Fruit fly (Drosophila melanogaster) Kc167 (cell line): Measurements from ENCODE around the gene CG2680.

Experiments used
- Myc ChIP-seq: fragments of >200 bp; optimal IDR thresholded peaks from 2 replicates; lab custom pipeline; 2017; ENCODE audit warnings: missing external identifiers
- Sin3A ChIP-seq: fragments of >200 bp; optimal IDR thresholded peaks from 2 replicates; lab custom pipeline; 2018; ENCODE audit warnings: missing external identifiers
- h ChIP-seq: fragments of >200 bp; optimal IDR thresholded peaks from 3 replicates; lab custom pipeline; 2018; ENCODE audit warnings: missing external identifiers
- insv ChIP-seq: fragments of >200 bp; optimal IDR thresholded peaks from 3 replicates; lab custom pipeline; 2018; ENCODE audit warnings: missing external identifiers
- psq ChIP-seq: fragments of >200 bp; optimal IDR thresholded peaks from 2 replicates; lab custom pipeline; 2017; ENCODE audit warnings: missing external identifiers
- ttk ChIP-seq: sonication (Bioruptor generic); optimal IDR thresholded peaks from 2 replicates; lab custom pipeline; 2017; ENCODE audit warnings: missing external identifiers

CG2680 gene

DNA sequence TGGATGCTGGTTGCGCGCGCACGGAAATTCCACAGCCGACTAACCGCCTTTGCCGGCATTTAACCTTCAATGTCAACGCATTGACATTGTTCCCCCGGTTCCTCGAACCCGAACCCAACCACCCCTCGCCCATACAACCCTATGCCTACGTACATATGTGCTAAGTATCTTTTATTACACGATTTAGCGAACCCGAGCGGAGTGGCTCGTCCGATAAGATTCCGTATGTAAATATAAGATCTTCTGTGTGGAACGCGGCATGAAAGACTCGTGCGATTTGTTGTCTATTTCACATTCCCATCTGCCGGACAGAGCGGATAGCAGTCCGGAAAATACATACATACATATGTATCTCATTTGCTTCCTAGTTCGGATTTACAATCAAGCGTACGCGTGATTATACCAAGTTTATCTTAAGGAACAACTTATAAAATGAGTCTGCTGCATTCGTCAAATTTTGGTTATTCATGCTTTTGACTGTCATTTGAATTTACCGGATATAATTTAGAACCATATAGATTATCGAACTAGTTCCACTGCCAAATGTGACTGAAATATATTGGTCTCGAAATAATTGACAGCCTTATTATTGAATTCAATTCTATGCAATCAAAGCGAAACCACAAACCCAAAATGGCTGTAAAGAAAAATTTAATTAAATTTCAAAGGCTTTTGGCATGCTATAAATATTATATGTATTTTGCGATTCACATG lies at the start of gene CG2680:
CG2680 (minus strand) TSS at position 51 of the 714 bp plus-strand sequence.
- TF ChIP-seq h (lab: Kevin White, UChicago) = no peak
- TF ChIP-seq psq (lab: Kevin White, UChicago) = no peak
- no peak for TF ChIP-seq ttk (lab: Kevin White, UChicago)
- TF ChIP-seq Sin3A = no peak
- TF ChIP-seq Myc (lab: Kevin White, UChicago) = no peak
- no peak for TF ChIP-seq insv

dm6 chrX:2749693-2750092 lies 42.5 kb upstream of the CG2680 start:
- TF ChIP-seq Sin3A = no peak
- no peak for TF ChIP-seq psq (lab: Kevin White, UChicago)
- no peak for TF ChIP-seq Myc (lab: Kevin White, UChicago)
- no peak for TF ChIP-seq h (lab: Kevin White, UChicago)
- no peak for TF ChIP-seq ttk (lab: Kevin White, UChicago)
- no peak for TF ChIP-seq insv

DNA sequence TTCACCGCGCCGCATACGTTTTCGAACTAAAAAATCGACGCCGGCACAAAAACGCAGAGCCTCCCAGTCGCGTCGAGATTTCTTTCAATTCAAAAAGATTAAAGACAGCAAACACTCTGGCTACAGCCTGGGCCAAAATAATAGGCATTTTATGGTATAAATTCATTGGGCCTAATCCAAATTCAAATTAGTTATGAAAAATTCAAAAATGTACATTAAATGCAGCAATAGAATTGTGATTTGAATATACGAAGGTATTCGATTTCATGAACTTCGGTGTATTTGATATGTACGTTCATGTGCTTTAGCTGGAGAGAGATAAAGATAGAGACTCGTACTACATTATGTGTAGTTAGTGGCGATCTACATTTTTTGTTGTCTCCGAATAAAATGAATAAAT lies 36.8 kb upstream of the CG2680 start, which contains the start of gene Syx4:
Syx4 (minus strand) TSS at position 35 of the 400 bp plus-strand sequence.
- no peak for TF ChIP-seq psq (lab: Kevin White, UChicago)
- no peak for TF ChIP-seq Sin3A
- TF ChIP-seq ttk (lab: Kevin White, UChicago) = no peak
- no peak for TF ChIP-seq h (lab: Kevin White, UChicago)
- TF ChIP-seq insv = no peak
- no peak for TF ChIP-seq Myc (lab: Kevin White, UChicago)

dm6 chrX:2743601-2744000 lies 36.4 kb upstream of the CG2680 start:
- TF ChIP-seq ttk (lab: Kevin White, UChicago) (no peak), psq (lab: Kevin White, UChicago) (no peak), Myc (lab: Kevin White, UChicago) (no peak), Sin3A (no peak), h (lab: Kevin White, UChicago) (no peak), insv (no peak)

dm6 chrX:2743020-2743419 lies 35.8 kb upstream of the CG2680 start:
- no peak for TF ChIP-seq Myc (lab: Kevin White, UChicago)
- TF ChIP-seq insv = no peak
- TF ChIP-seq Sin3A = no peak
- TF ChIP-seq psq (lab: Kevin White, UChicago) = no peak
- no peak for TF ChIP-seq ttk (lab: Kevin White, UChicago)
- no peak for TF ChIP-seq h (lab: Kevin White, UChicago)

dm6 chrX:2742067-2742466 lies 34.8 kb upstream of the CG2680 start:
- TF ChIP-seq insv (no peak), Sin3A (no peak), ttk (lab: Kevin White, UChicago) (no peak), Myc (lab: Kevin White, UChicago) (no peak), psq (lab: Kevin White, UChicago) (no peak), h (lab: Kevin White, UChicago) (no peak)

DNA sequence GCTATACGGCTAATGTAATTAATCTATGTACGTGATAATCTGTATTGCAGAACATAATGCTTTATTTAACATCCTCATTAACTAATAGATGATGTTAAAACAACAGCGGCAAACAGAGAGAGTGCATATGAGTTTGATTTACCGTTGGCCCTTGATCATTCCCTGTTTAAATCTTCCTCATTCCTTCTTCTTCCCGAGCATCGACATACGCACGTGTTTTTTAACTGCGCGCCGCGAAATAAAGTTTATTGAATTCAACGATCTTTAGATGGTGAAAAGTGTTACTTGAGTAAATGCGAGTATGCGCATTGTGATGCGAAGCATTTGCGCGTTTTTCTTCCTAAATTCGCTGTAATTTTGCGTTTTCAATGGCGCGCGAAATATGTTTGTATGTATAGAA lies 32.9 kb upstream of the CG2680 start, which contains the start of gene kirre:
kirre (plus strand) TSS at position 301 of the 400 bp plus-strand sequence.
- TF ChIP-seq psq (lab: Kevin White, UChicago) = no peak
- no peak for TF ChIP-seq ttk (lab: Kevin White, UChicago)
- no peak for TF ChIP-seq insv
- no peak for TF ChIP-seq h (lab: Kevin White, UChicago)
- no peak for TF ChIP-seq Sin3A
- TF ChIP-seq Myc (lab: Kevin White, UChicago) = no peak

dm6 chrX:2738663-2739062 lies 31.4 kb upstream of the CG2680 start, which contains the start of gene crm:
crm (minus strand) TSS chrX:2738773.
- TF ChIP-seq ttk (lab: Kevin White, UChicago) (no peak), Myc (lab: Kevin White, UChicago) (no peak), insv (no peak), psq (lab: Kevin White, UChicago) (no peak), h (lab: Kevin White, UChicago) (no peak), Sin3A (no peak)

DNA sequence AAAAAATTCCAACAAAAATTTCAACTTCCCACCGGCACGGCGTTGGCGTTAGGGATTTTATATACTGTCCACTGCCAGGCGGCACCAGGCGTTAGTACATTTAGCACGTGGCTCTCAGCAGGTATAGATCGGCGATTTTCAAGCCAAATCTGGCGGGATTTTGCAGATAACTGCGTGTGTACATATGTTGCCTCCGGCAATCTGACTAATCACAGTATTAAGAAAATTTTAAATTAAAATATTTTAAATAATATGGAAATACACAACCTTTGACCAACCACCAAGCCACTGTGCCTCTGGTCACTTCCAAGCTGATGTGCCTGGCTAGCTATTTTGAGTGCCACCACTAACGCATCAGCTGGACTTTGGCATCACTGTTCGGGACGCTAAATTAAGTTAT lies 24.9 kb upstream of the CG2680 start, which contains the start of the genes ttm50 and CG2712:
ttm50 (minus strand) TSS at position 64 of the 400 bp plus-strand sequence.
CG2712 (plus strand) TSS at position 343 of the 400 bp plus-strand sequence.
- no peak for TF ChIP-seq ttk (lab: Kevin White, UChicago)
- TF ChIP-seq Sin3A = no peak
- TF ChIP-seq psq (lab: Kevin White, UChicago) = no peak
- TF ChIP-seq insv = no peak
- TF ChIP-seq h (lab: Kevin White, UChicago) = no peak
- TF ChIP-seq Myc (lab: Kevin White, UChicago) = no peak

- TF ChIP-seq psq (lab: Kevin White, UChicago) = no peak
- no peak for TF ChIP-seq ttk (lab: Kevin White, UChicago)
- no peak for TF ChIP-seq Sin3A
- no peak for TF ChIP-seq Myc (lab: Kevin White, UChicago)
- no peak for TF ChIP-seq h (lab: Kevin White, UChicago)
- TF ChIP-seq insv = no peak
These were observed 20.3 kb upstream of the CG2680 start, which contains the start of gene dwg for dm6 chrX:2727506-2727905. dwg (plus strand) TSS chrX:2727698.

dm6 chrX:2726420-2726819 lies 19.2 kb upstream of the CG2680 start, which contains the start of gene vilya:
vilya (plus strand) TSS chrX:2726678.
- TF ChIP-seq h (lab: Kevin White, UChicago) (no peak), Sin3A (no peak), psq (lab: Kevin White, UChicago) (no peak), ttk (lab: Kevin White, UChicago) (no peak), Myc (lab: Kevin White, UChicago) (no peak), insv (no peak)

DNA sequence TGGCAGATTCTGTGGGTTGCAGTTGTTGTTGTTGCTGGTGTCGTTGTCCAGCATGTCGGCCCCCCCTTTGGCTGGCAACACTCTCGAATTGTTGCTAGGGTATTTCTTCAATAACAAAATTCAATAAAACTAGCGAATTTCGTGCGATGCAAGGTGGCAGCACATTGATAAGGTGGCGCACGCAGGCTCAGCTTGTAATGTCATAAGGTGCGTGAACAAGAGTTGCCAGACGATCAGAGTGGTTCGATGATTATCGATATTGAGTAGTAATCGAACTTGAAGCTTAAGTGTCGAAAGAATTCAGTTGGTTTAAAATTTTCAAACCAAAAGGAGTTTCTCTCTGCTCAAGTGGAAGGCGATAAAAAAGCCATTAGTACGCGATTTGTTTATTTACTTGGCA lies 12.9 kb upstream of the CG2680 start, which contains the start of gene CG2701:
CG2701 (minus strand) TSS at position 206 of the 400 bp plus-strand sequence.
- TF ChIP-seq h (lab: Kevin White, UChicago) (no peak), Sin3A (no peak), Myc (lab: Kevin White, UChicago) (no peak), ttk (lab: Kevin White, UChicago) (no peak), psq (lab: Kevin White, UChicago) (no peak), insv (no peak)
